Fruit fly (Drosophila melanogaster): Measurements from ENCODE around the gene CG2211.

The CG2211 gene

dm6 chr3L:1300076-1300635, 35.0 kb downstream of the CG2211 start (continued):
- TF ChIP-seq lmd (GFP tag; IDR thresholded peaks at IDR 0.05), result peak; percentile 83
- TF ChIP-seq CG4404 (GFP tag; IDR thresholded peaks at IDR 0.05), result peak; percentile 78
- TF ChIP-seq CG11456 (GFP tag; IDR thresholded peaks at IDR 0.05), result 0 out of 3 replicates have a peak, but pooled peaks have one; percentile 8
- peak; percentile 76 for TF ChIP-seq Xbp1 (GFP tag; optimal IDR thresholded peaks at IDR 0.05)
- no peak for TF ChIP-seq CG9876 (GFP tag; optimal IDR thresholded peaks at IDR 0.05)
- no peak for TF ChIP-seq B-H2 (GFP tag; optimal IDR thresholded peaks at IDR 0.05)
- TF ChIP-seq CG15696 (tag; optimal IDR thresholded peaks at IDR 0.05), result peak; percentile 86
- TF ChIP-seq dan (GFP tag; IDR thresholded peaks at IDR 0.05), result no peak
- peak; percentile 50 for TF ChIP-seq Hsf (GFP tag; optimal IDR thresholded peaks at IDR 0.05)
- TF ChIP-seq chm (GFP tag; IDR thresholded peaks at IDR 0.05), result peak; percentile 74; the same call in 1 of the 2 replicates
- TF ChIP-seq da (GFP tag; optimal IDR thresholded peaks at IDR 0.05), result no peak
- TF ChIP-seq Doc3 (GFP tag; IDR thresholded peaks at IDR 0.05; ENCODE audit: partially characterized antibody), result no peak
- TF ChIP-seq CG12744 (GFP tag; optimal IDR thresholded peaks at IDR 0.05), result no peak
- TF ChIP-seq Asciz (GFP tag; optimal IDR thresholded peaks at IDR 0.05), result peak; percentile 74
- peak; percentile 30 for TF ChIP-seq Atf-2 (GFP tag; optimal IDR thresholded peaks at IDR 0.05)
- TF ChIP-seq CG9727 (GFP tag; optimal IDR thresholded peaks at IDR 0.05), result peak; percentile 89
- TF ChIP-seq CG10366 (GFP tag; IDR thresholded peaks at IDR 0.05), result peak; percentile 79
- no peak for TF ChIP-seq CG4282 (GFP tag; optimal IDR thresholded peaks at IDR 0.05)
- TF ChIP-seq Scr (GFP tag; IDR thresholded peaks at IDR 0.05; ENCODE audit: partially characterized antibody), result no peak
- peak; percentile 69; the same call in 1 of the 2 replicates for TF ChIP-seq sim (GFP tag; IDR thresholded peaks at IDR 0.05)
- peak; percentile 84 for TF ChIP-seq zen (tag; optimal IDR thresholded peaks at IDR 0.05)
- TF ChIP-seq CG4820 (GFP tag; optimal IDR thresholded peaks at IDR 0.05), result peak; percentile 73
- peak; percentile 80 for TF ChIP-seq odd (GFP tag; optimal IDR thresholded peaks at IDR 0.05)
- peak; percentile 65 for TF ChIP-seq danr (GFP tag; IDR thresholded peaks at IDR 0.05)
- TF ChIP-seq Bdp1 (GFP tag; optimal IDR thresholded peaks at IDR 0.05), result peak; percentile 12
- 0 out of 3 replicates have a peak, but pooled peaks have one; percentile 48 for TF ChIP-seq CG11560 (tag; IDR thresholded peaks at IDR 0.05)
- TF ChIP-seq nerfin-2 (GFP tag; IDR thresholded peaks at IDR 0.05; ENCODE audit: partially characterized antibody), result no peak
- TF ChIP-seq CG6254 (GFP tag; optimal IDR thresholded peaks at IDR 0.05), result peak; percentile 79
- peak; percentile 88 for TF ChIP-seq CoRest (tag; optimal IDR thresholded peaks at IDR 0.05)
- TF ChIP-seq D19A (tag; optimal IDR thresholded peaks at IDR 0.05), result peak; percentile 88
- peak; percentile 56 for TF ChIP-seq CG9215 (GFP tag; IDR thresholded peaks at IDR 0.05)
- no peak; the same call in 1 of the 2 replicates for TF ChIP-seq rib (GFP tag; IDR thresholded peaks at IDR 0.05)
- no peak for TF ChIP-seq bigmax (GFP tag; optimal IDR thresholded peaks at IDR 0.05)
- TF ChIP-seq CG1647 (GFP tag; optimal IDR thresholded peaks at IDR 0.05), result no peak
- no peak for TF ChIP-seq CG1832 (GFP tag; optimal IDR thresholded peaks at IDR 0.05)
- no peak for TF ChIP-seq Hmx (GFP tag; optimal IDR thresholded peaks at IDR 0.05)
- TF ChIP-seq Lhr (GFP tag; optimal IDR thresholded peaks at IDR 0.05), result peak; percentile 61
- TF ChIP-seq CG10543 (GFP tag; optimal IDR thresholded peaks at IDR 0.05), result peak; percentile 85
- TF ChIP-seq Eip74EF (GFP tag; optimal IDR thresholded peaks at IDR 0.05), result peak in 1 of 2 experiments; percentile 83
- TF ChIP-seq Lim3 (GFP tag; IDR thresholded peaks at IDR 0.05), result no peak
- no peak for TF ChIP-seq CG2129 (GFP tag; IDR thresholded peaks at IDR 0.05; ENCODE audit: partially characterized antibody)
- TF ChIP-seq sc (optimal IDR thresholded peaks at IDR 0.05), result no peak
- peak; percentile 79 for TF ChIP-seq sc (GFP tag; optimal IDR thresholded peaks at IDR 0.05)
- TF ChIP-seq her (GFP tag; optimal IDR thresholded peaks at IDR 0.05), result peak; percentile 23
- no peak for TF ChIP-seq Dip2 (GFP tag; IDR thresholded peaks at IDR 0.05)
- TF ChIP-seq Optix (GFP tag; IDR thresholded peaks at IDR 0.05), result no peak; the same call in 2 of the 3 replicates
- peak; percentile 69 for TF ChIP-seq CG4360 (GFP tag; IDR thresholded peaks at IDR 0.05)
- peak; percentile 71 for TF ChIP-seq CG14014 (GFP tag; IDR thresholded peaks at IDR 0.05)
- peak; percentile 31 for TF ChIP-seq CG1603 (tag; optimal IDR thresholded peaks at IDR 0.05)
- TF ChIP-seq stwl (tag; optimal IDR thresholded peaks at IDR 0.05), result peak; percentile 7

All from whole organism, embryonic.